Fruit fly (Drosophila melanogaster) whole organism, wandering third instar larva: ENCODE data around the gene CG15386.
A peak's percentile ranks its signal among the peaks of the same experiment; 100 is the strongest.

Experiments used
- Abd-B ChIP-seq: fragments of >200 bp; optimal IDR thresholded peaks from 2 replicates; lab custom pipeline; 2017; ENCODE audit warnings: missing biosample characterization, missing genetic modification characterization
- CG32264 ChIP-seq: fragments of 200-800 bp; sonication (Bioruptor generic); optimal IDR thresholded peaks from 2 replicates; lab custom pipeline; 2016; ENCODE audit warnings: missing biosample characterization, missing genetic modification characterization
- CG9705 ChIP-seq: fragments of 200-800 bp; sonication (Bioruptor generic); optimal IDR thresholded peaks from 2 replicates; lab custom pipeline; 2018; ENCODE audit warnings: missing biosample characterization, mild to moderate bottlenecking, missing genetic modification characterization
- Dfd ChIP-seq: fragments of >200 bp; optimal IDR thresholded peaks from 2 replicates; lab custom pipeline; 2017; ENCODE audit warnings: missing biosample characterization, missing genetic modification characterization
- Dif ChIP-seq: fragments of 200-275, 200-300 bp; sonication (Bioruptor generic); optimal IDR thresholded peaks from 2 replicates; lab custom pipeline; 2018; ENCODE audit warnings: missing biosample characterization, missing genetic modification characterization; ENCODE audit not compliant: partially characterized antibody
- GATAd ChIP-seq: sonication (Bioruptor generic); optimal IDR thresholded peaks from 2 replicates; lab custom pipeline; 2016; ENCODE audit warnings: missing biosample characterization, missing genetic modification characterization
- HLH106 ChIP-seq: fragments of 200-800 bp; optimal IDR thresholded peaks from 3 replicates; lab custom pipeline; 2019; ENCODE audit warnings: missing biosample characterization, mild to moderate bottlenecking, missing genetic modification characterization, moderate library complexity
- Hnf4 ChIP-seq: fragments of 200-800 bp; sonication (Bioruptor generic); optimal IDR thresholded peaks from 2 replicates; lab custom pipeline; 2016; ENCODE audit warnings: missing biosample characterization, mild to moderate bottlenecking, missing genetic modification characterization
- Hr78 ChIP-seq: fragments of >200 bp; optimal IDR thresholded peaks from 2 replicates; lab custom pipeline; 2017; ENCODE audit warnings: missing biosample characterization, missing genetic modification characterization
- Hr83 ChIP-seq: fragments of 200-300 bp; sonication (Bioruptor generic); optimal IDR thresholded peaks from 2 replicates; lab custom pipeline; 2016; ENCODE audit warnings: missing biosample characterization, mild to moderate bottlenecking, missing genetic modification characterization, moderate library complexity; ENCODE audit not compliant: poor library complexity, severe bottlenecking
- Jra ChIP-seq: sonication (Bioruptor generic); optimal IDR thresholded peaks from 2 replicates; lab custom pipeline; 2016; ENCODE audit warnings: missing biosample characterization, missing genetic modification characterization
- Mio ChIP-seq: sonication (Bioruptor generic); optimal IDR thresholded peaks from 2 replicates; lab custom pipeline; 2016; ENCODE audit warnings: missing biosample characterization, missing genetic modification characterization
- Myc ChIP-seq: fragments of >200 bp; optimal IDR thresholded peaks from 2 replicates; lab custom pipeline; 2017
- N ChIP-seq: fragments of >200 bp; optimal IDR thresholded peaks from 2 replicates; lab custom pipeline; 2018; ENCODE audit warnings: missing biosample characterization, missing external identifiers, missing genetic modification characterization
- OdsH ChIP-seq: fragments of 200-800 bp; sonication (Bioruptor generic); optimal IDR thresholded peaks from 2 replicates; lab custom pipeline; 2016; ENCODE audit warnings: missing biosample characterization, mild to moderate bottlenecking, missing genetic modification characterization
- Rel ChIP-seq, 2 experiments: fragments of 200-800 bp; sonication (Bioruptor generic) in 1 of 2; optimal IDR thresholded peaks; 2 replicates in 1 of 2; 3 replicates in 1 of 2; lab custom pipeline; 2016 to 2019; ENCODE audit warnings: mild to moderate bottlenecking in 2 of 2, missing biosample characterization in 2 of 2, missing genetic modification characterization in 2 of 2, moderate library complexity in 1 of 2
- Sp1 ChIP-seq: fragments of 200-800 bp; sonication (Bioruptor generic); optimal IDR thresholded peaks from 3 replicates; lab custom pipeline; 2019; ENCODE audit warnings: missing biosample characterization, mild to moderate bottlenecking, missing genetic modification characterization, moderate library complexity
- Vsx2 ChIP-seq: fragments of 200-300, 225-300 bp; sonication (Bioruptor generic); optimal IDR thresholded peaks from 2 replicates; lab custom pipeline; 2018; ENCODE audit warnings: missing biosample characterization, missing genetic modification characterization; ENCODE audit not compliant: partially characterized antibody
- br ChIP-seq: fragments of 200-800 bp; sonication (Bioruptor generic); optimal IDR thresholded peaks from 2 replicates; lab custom pipeline; 2016; ENCODE audit warnings: missing biosample characterization, missing genetic modification characterization
- brk ChIP-seq: fragments of 200-800 bp; sonication (Bioruptor generic); optimal IDR thresholded peaks from 2 replicates; lab custom pipeline; 2016; ENCODE audit warnings: missing biosample characterization, mild to moderate bottlenecking, missing genetic modification characterization
- dl ChIP-seq, 2 experiments: fragments of 175-275, 200-275 bp in 1 of 2; fragments of 200-275 bp in 1 of 2; sonication (Bioruptor generic); optimal IDR thresholded peaks; lab custom pipeline; 2018; ENCODE audit warnings: mild to moderate bottlenecking in 2 of 2, missing biosample characterization in 2 of 2, missing genetic modification characterization in 2 of 2, moderate library complexity in 2 of 2; ENCODE audit not compliant: partially characterized antibody in 2 of 2, insufficient read depth in 1 of 2
- dmrt93B ChIP-seq: fragments of 200-800 bp; sonication (Bioruptor generic); optimal IDR thresholded peaks from 2 replicates; lab custom pipeline; 2018; ENCODE audit warnings: missing biosample characterization, mild to moderate bottlenecking, missing genetic modification characterization
- dsf ChIP-seq: sonication (Bioruptor generic); optimal IDR thresholded peaks from 2 replicates; lab custom pipeline; 2016; ENCODE audit warnings: missing biosample characterization, missing genetic modification characterization, borderline replicate concordance
- ey ChIP-seq: fragments of 200-800 bp; sonication (Bioruptor generic); optimal IDR thresholded peaks from 2 replicates; lab custom pipeline; 2016; ENCODE audit warnings: missing biosample characterization, missing genetic modification characterization
- foxo ChIP-seq, 2 experiments: fragments of 200-800 bp; sonication (Bioruptor generic); optimal IDR thresholded peaks; 2 replicates in 1 of 2; 3 replicates in 1 of 2; lab custom pipeline; 2016 to 2017; ENCODE audit warnings: missing biosample characterization in 2 of 2, missing genetic modification characterization in 2 of 2
- fru ChIP-seq: fragments of 200-800 bp; sonication (Bioruptor generic); optimal IDR thresholded peaks from 3 replicates; lab custom pipeline; 2016; ENCODE audit warnings: missing biosample characterization, mild to moderate bottlenecking, missing genetic modification characterization
- h ChIP-seq: fragments of 200-800 bp; sonication (Bioruptor generic); optimal IDR thresholded peaks from 3 replicates; lab custom pipeline; 2016; ENCODE audit warnings: missing biosample characterization, mild to moderate bottlenecking, missing genetic modification characterization
- jim ChIP-seq: fragments of 175-275, 200-325 bp; sonication (Bioruptor generic); optimal IDR thresholded peaks from 2 replicates; lab custom pipeline; 2016; ENCODE audit warnings: missing biosample characterization, mild to moderate bottlenecking, missing genetic modification characterization
- lola ChIP-seq: fragments of >200 bp; optimal IDR thresholded peaks from 2 replicates; lab custom pipeline; 2017; ENCODE audit warnings: missing biosample characterization, missing genetic modification characterization
- pan ChIP-seq: fragments of >200 bp; optimal IDR thresholded peaks from 2 replicates; lab custom pipeline; 2017
- psq ChIP-seq: fragments of 200-800 bp; sonication (Bioruptor generic); optimal IDR thresholded peaks from 3 replicates; lab custom pipeline; 2017; ENCODE audit warnings: missing biosample characterization, mild to moderate bottlenecking, missing genetic modification characterization, moderate library complexity
- rgr ChIP-seq: fragments of 200-800 bp; sonication (Bioruptor generic); optimal IDR thresholded peaks from 3 replicates; lab custom pipeline; 2016; ENCODE audit warnings: missing biosample characterization, mild to moderate bottlenecking, missing genetic modification characterization
- sage ChIP-seq: fragments of 200-800 bp; sonication (Bioruptor generic); optimal IDR thresholded peaks from 2 replicates; lab custom pipeline; 2016; ENCODE audit warnings: missing biosample characterization, mild to moderate bottlenecking, missing genetic modification characterization
- sv ChIP-seq: fragments of 200-800 bp; sonication (Bioruptor generic); optimal IDR thresholded peaks from 3 replicates; lab custom pipeline; 2016; ENCODE audit warnings: missing biosample characterization, missing genetic modification characterization
- tai ChIP-seq: sonication (Bioruptor generic); optimal IDR thresholded peaks from 2 replicates; lab custom pipeline; 2016; ENCODE audit warnings: missing biosample characterization, missing genetic modification characterization
- usp ChIP-seq: fragments of >200 bp; optimal IDR thresholded peaks from 2 replicates; lab custom pipeline; 2017; ENCODE audit warnings: missing biosample characterization, missing genetic modification characterization
- woc ChIP-seq: sonication (Bioruptor generic); optimal IDR thresholded peaks from 2 replicates; lab custom pipeline; 2016; ENCODE audit warnings: missing biosample characterization, mild to moderate bottlenecking, missing genetic modification characterization

CG15386 gene

dm6 chr2L:2178810-2179143 is 38.3 kb downstream of the CG15386 start:
- TF ChIP-seq pan (lab: Kevin White, UChicago) (no peak), ey (GFP tag; lab: Kevin White, UChicago) (peak; percentile 13), foxo (GFP tag; optimal IDR thresholded peaks at IDR 0.05; lab: Kevin White, UChicago) (peak; percentile 14 to 34)

dm6 chr2L:2177969-2178809 is 38.9 kb downstream of the CG15386 start, which contains the start of gene aop:
Gene aop, minus strand, starts transcription at chr2L:2178754.
- TF ChIP-seq Dif (GFP tag; lab: Kevin White, UChicago) (peak; percentile 68), woc (GFP tag; lab: Kevin White, UChicago) (no peak), brk (no peak), Myc (lab: Kevin White, UChicago) (no peak), Vsx2 (GFP tag; lab: Kevin White, UChicago) (peak; percentile 54), Rel (GFP tag; optimal IDR thresholded peaks at IDR 0.05; lab: Kevin White, UChicago) (no peak), Rel (tag; optimal IDR thresholded peaks at IDR 0.05; lab: Kevin White, UChicago) (peak; percentile 63), HLH106 (tag; lab: Kevin White, UChicago) (peak; percentile 18), Jra (no peak), Hr78 (GFP tag; lab: Kevin White, UChicago) (no peak), CG9705 (GFP tag; lab: Kevin White, UChicago) (no peak), Dfd (GFP tag; lab: Kevin White, UChicago) (peak; percentile 50), sv (GFP tag; lab: Kevin White, UChicago) (no peak), Abd-B (GFP tag; lab: Kevin White, UChicago) (no peak), tai (GFP tag; lab: Kevin White, UChicago) (no peak), br (no peak), lola (no peak), sage (no peak), dl (GFP tag; optimal IDR thresholded peaks at IDR 0.05; lab: Kevin White, UChicago; ENCODE audit: insufficient read depth in 1 of 2, partially characterized antibody in 2 of 2) (peak in 1 of 2 experiments; percentile 74), pan (lab: Kevin White, UChicago) (no peak), Hnf4 (GFP tag; lab: Kevin White, UChicago) (peak; percentile 4), Hr83 (peak; percentile 50), h (GFP tag; lab: Kevin White, UChicago) (peak; percentile 50), CG32264 (GFP tag; lab: Kevin White, UChicago) (no peak), OdsH (GFP tag; lab: Kevin White, UChicago) (no peak), dsf (GFP tag; lab: Kevin White, UChicago) (no peak), fru (GFP tag; lab: Kevin White, UChicago) (peak; percentile 11), foxo (GFP tag; optimal IDR thresholded peaks at IDR 0.05; lab: Kevin White, UChicago) (no peak), dmrt93B (GFP tag; lab: Kevin White, UChicago) (no peak), psq (GFP tag; lab: Kevin White, UChicago) (peak; percentile 95), Sp1 (GFP tag; lab: Kevin White, UChicago) (peak; percentile 67), rgr (GFP tag; lab: Kevin White, UChicago) (peak; percentile 59)

- TF ChIP-seq Dfd (GFP tag; lab: Kevin White, UChicago) = no peak
- no peak for TF ChIP-seq dsf (GFP tag; lab: Kevin White, UChicago)
- TF ChIP-seq fru (GFP tag; lab: Kevin White, UChicago) = peak; percentile 74
- TF ChIP-seq usp (GFP tag; lab: Kevin White, UChicago) = no peak
- TF ChIP-seq OdsH (GFP tag; lab: Kevin White, UChicago) = peak; percentile 38
- TF ChIP-seq jim = no peak
- TF ChIP-seq Sp1 (GFP tag; lab: Kevin White, UChicago) = peak; percentile 31
- no peak for TF ChIP-seq N
- no peak for TF ChIP-seq lola
- no peak for TF ChIP-seq Abd-B (GFP tag; lab: Kevin White, UChicago)
- TF ChIP-seq CG9705 (GFP tag; lab: Kevin White, UChicago) = no peak
- peak; percentile 52 for TF ChIP-seq ey (GFP tag; lab: Kevin White, UChicago)
- TF ChIP-seq pan (lab: Kevin White, UChicago) = no peak
- no peak for TF ChIP-seq dl (GFP tag; optimal IDR thresholded peaks at IDR 0.05; lab: Kevin White, UChicago; ENCODE audit: insufficient read depth in 1 of 2, partially characterized antibody in 2 of 2)
- TF ChIP-seq h (GFP tag; lab: Kevin White, UChicago) = peak; percentile 63
- TF ChIP-seq psq (GFP tag; lab: Kevin White, UChicago) = no peak
- TF ChIP-seq dmrt93B (GFP tag; lab: Kevin White, UChicago) = peak; percentile 43
- TF ChIP-seq Hr78 (GFP tag; lab: Kevin White, UChicago) = no peak
- TF ChIP-seq GATAd = no peak
- TF ChIP-seq brk = no peak
- TF ChIP-seq Hnf4 (GFP tag; lab: Kevin White, UChicago) = peak; percentile 38
- TF ChIP-seq Mio = no peak
- peak; percentile 59 for TF ChIP-seq woc (GFP tag; lab: Kevin White, UChicago)
- TF ChIP-seq br = peak; percentile 49
- TF ChIP-seq Hr83 = peak; percentile 15
- TF ChIP-seq HLH106 (tag; lab: Kevin White, UChicago) = peak; percentile 46
- no peak for TF ChIP-seq Myc (lab: Kevin White, UChicago)
- peak; percentile 45 for TF ChIP-seq sv (GFP tag; lab: Kevin White, UChicago)
- TF ChIP-seq rgr (GFP tag; lab: Kevin White, UChicago) = peak; percentile 65
- TF ChIP-seq foxo (GFP tag; optimal IDR thresholded peaks at IDR 0.05; lab: Kevin White, UChicago) = peak in 1 of 2 experiments; percentile 72
- no peak for TF ChIP-seq Jra
- TF ChIP-seq tai (GFP tag; lab: Kevin White, UChicago) = peak; percentile 29
- no peak for TF ChIP-seq Vsx2 (GFP tag; lab: Kevin White, UChicago)
- no peak for TF ChIP-seq Rel (GFP tag; optimal IDR thresholded peaks at IDR 0.05; lab: Kevin White, UChicago)
- peak; percentile 55 for TF ChIP-seq Rel (tag; optimal IDR thresholded peaks at IDR 0.05; lab: Kevin White, UChicago)
- no peak for TF ChIP-seq CG32264 (GFP tag; lab: Kevin White, UChicago)
Measured at dm6 chr2L:2177312-2177968, 39.6 kb downstream of the CG15386 start.
